Worm (Caenorhabditis elegans) whole organism, L4 larva: Measurements from ENCODE around the gene cfap-20.

Source experiments
- F10B5.3 ChIP-seq: sonication (generic microtip); optimal IDR thresholded peaks from 2 replicates; lab custom pipeline; 2016; ENCODE audit warnings: mild to moderate bottlenecking, missing genetic modification characterization, missing compliant biosample characterization
- F44E2.7 ChIP-seq: fragments of 200-800 bp; sonication (Bioruptor generic); IDR thresholded peaks from 2 replicates; pipeline ENCODE4 v2.1.2; 2022; ENCODE audit warnings: missing genetic modification characterization, missing compliant biosample characterization
- T20F7.1 ChIP-seq: fragments of 200-800 bp; sonication (Bioruptor generic); optimal IDR thresholded peaks from 2 replicates; lab custom pipeline; 2018; ENCODE audit warnings: mild to moderate bottlenecking, missing genetic modification characterization, missing compliant biosample characterization
- T26A8.4 ChIP-seq: fragments of 200-800 bp; sonication (Bioruptor generic); IDR thresholded peaks from 2 replicates; pipeline ENCODE4 v1.3.6; 2022; ENCODE audit warnings: missing genetic modification characterization, missing compliant biosample characterization
- ama-1 ChIP-seq: fragments of 150-350 bp; optimal IDR thresholded peaks from 2 replicates; lab custom pipeline; 2014; ENCODE audit warnings: inconsistent platforms, mixed read lengths
- arid-1 ChIP-seq: fragments of 200-800 bp; sonication (Bioruptor generic); conservative IDR thresholded peaks from 2 replicates; pipeline ENCODE4 v1.3.6; 2022; ENCODE audit warnings: missing genetic modification reagents, missing genetic modification characterization, missing compliant biosample characterization
- ceh-82 ChIP-seq: sonication (generic microtip); optimal IDR thresholded peaks from 2 replicates; lab custom pipeline; 2017; ENCODE audit warnings: missing biosample characterization, missing genetic modification characterization
- ces-1 ChIP-seq: fragments of 150-350 bp; sonication (generic microtip); optimal IDR thresholded peaks from 4 replicates; lab custom pipeline; 2014; ENCODE audit warnings: missing biosample characterization, missing genetic modification reagents, missing genetic modification characterization
- cey-2 ChIP-seq: sonication (generic microtip); optimal IDR thresholded peaks from 3 replicates; lab custom pipeline; 2017; ENCODE audit warnings: missing genetic modification characterization, mild to moderate bottlenecking, missing compliant biosample characterization, antibody characterized with exemption, borderline replicate concordance; ENCODE audit not compliant: insufficient read depth
- ctbp-1 ChIP-seq: fragments of 200-800 bp; sonication (Bioruptor generic); IDR thresholded peaks from 2 replicates; pipeline ENCODE4 v1.3.6; 2022; ENCODE audit warnings: missing genetic modification reagents, missing genetic modification characterization, missing compliant biosample characterization
- daf-12 ChIP-seq: fragments of 150-350 bp; optimal IDR thresholded peaks from 2 replicates; lab custom pipeline; 2014; ENCODE audit warnings: missing biosample characterization, missing genetic modification reagents, missing genetic modification characterization
- daf-16 ChIP-seq, 3 experiments: sonication (generic microtip); optimal IDR thresholded peaks; 2 replicates each; lab custom pipeline; 2016 to 2017; ENCODE audit warnings: missing genetic modification characterization in 3 of 3, missing genetic modification reagents in 3 of 3, mild to moderate bottlenecking in 2 of 3, missing compliant biosample characterization in 2 of 3, missing biosample characterization in 1 of 3, moderate library complexity in 1 of 3
- dmd-6 ChIP-seq: fragments of 200-800 bp; sonication (Bioruptor generic); IDR thresholded peaks from 2 replicates; pipeline ENCODE4 v1.3.6; 2022; ENCODE audit warnings: missing genetic modification reagents, missing genetic modification characterization, missing compliant biosample characterization
- dpl-1 ChIP-seq: fragments of 150-350 bp; optimal IDR thresholded peaks from 2 replicates; lab custom pipeline; 2014; ENCODE audit warnings: missing biosample characterization, missing genetic modification reagents, missing genetic modification characterization
- duxl-1 ChIP-seq: sonication (generic microtip); optimal IDR thresholded peaks from 2 replicates; lab custom pipeline; 2016; ENCODE audit warnings: mild to moderate bottlenecking, missing genetic modification characterization, moderate library complexity, missing compliant biosample characterization; ENCODE audit not compliant: poor library complexity
- fkh-10 ChIP-seq: fragments of 150-350 bp; optimal IDR thresholded peaks from 2 replicates; lab custom pipeline; 2014; ENCODE audit warnings: missing biosample characterization, missing genetic modification reagents, missing genetic modification characterization
- hif-1 ChIP-seq, 2 experiments: sonication (generic microtip); optimal IDR thresholded peaks; 2 replicates each; lab custom pipeline; 2016 to 2017; ENCODE audit warnings: missing compliant biosample characterization in 2 of 2, missing genetic modification characterization in 2 of 2, missing genetic modification reagents in 2 of 2, missing genotype in 2 of 2, mild to moderate bottlenecking in 1 of 2
- hlh-30 ChIP-seq: sonication (generic microtip); optimal IDR thresholded peaks from 2 replicates; lab custom pipeline; 2017; ENCODE audit warnings: antibody characterized with exemption, mild to moderate bottlenecking, missing genetic modification characterization, missing compliant biosample characterization; ENCODE audit not compliant: insufficient read depth
- jun-1 ChIP-seq: fragments of 150-350 bp; optimal IDR thresholded peaks from 2 replicates; lab custom pipeline; 2014; ENCODE audit warnings: missing biosample characterization, missing genetic modification reagents, missing genetic modification characterization
- lim-7 ChIP-seq: fragments of 200-800 bp; sonication (Bioruptor generic); IDR thresholded peaks from 2 replicates; pipeline ENCODE4 v1.3.6; 2022; ENCODE audit warnings: missing genetic modification characterization, missing compliant biosample characterization
- lin-1 ChIP-seq: fragments of 200-800 bp; sonication (Bioruptor generic); IDR thresholded peaks from 2 replicates; pipeline ENCODE4 v1.3.6; 2022; ENCODE audit warnings: missing genetic modification reagents, missing genetic modification characterization, missing compliant biosample characterization
- lin-15B ChIP-seq: fragments of 150-350 bp; sonication (generic microtip); optimal IDR thresholded peaks from 3 replicates; lab custom pipeline; 2014; ENCODE audit warnings: missing biosample characterization, missing genetic modification characterization
- lin-29 ChIP-seq: fragments of 200-800 bp; sonication (Bioruptor generic); IDR thresholded peaks from 2 replicates; pipeline ENCODE4 v1.3.6; 2022; ENCODE audit warnings: missing genetic modification reagents, missing genetic modification characterization, missing compliant biosample characterization
- lin-38 ChIP-seq: fragments of 200-800 bp; sonication (Bioruptor generic); IDR thresholded peaks from 2 replicates; pipeline ENCODE4 v1.3.6; 2022; ENCODE audit warnings: missing genetic modification reagents, missing genetic modification characterization, missing compliant biosample characterization
- madf-5 ChIP-seq, 2 experiments: fragments of 200-800 bp; sonication (Bioruptor generic); IDR thresholded peaks; 2 replicates each; pipeline ENCODE4 v1.3.6; 2022; ENCODE audit warnings: missing compliant biosample characterization in 2 of 2, missing genetic modification characterization in 2 of 2
- mdt-29 ChIP-seq: fragments of 200-800 bp; sonication (Bioruptor generic); IDR thresholded peaks from 2 replicates; pipeline ENCODE4 v1.3.6; 2022; ENCODE audit warnings: missing genetic modification reagents, missing genetic modification characterization, missing compliant biosample characterization
- mep-1 ChIP-seq: fragments of 150-350 bp; sonication (generic microtip); optimal IDR thresholded peaks from 3 replicates; lab custom pipeline; 2014; ENCODE audit warnings: missing biosample characterization, missing genetic modification characterization
- mes-2 ChIP-seq: sonication (generic microtip); optimal IDR thresholded peaks from 2 replicates; lab custom pipeline; 2016; ENCODE audit warnings: missing genotype, mild to moderate bottlenecking, missing genetic modification characterization, missing compliant biosample characterization; ENCODE audit not compliant: poor library complexity, severe bottlenecking
- mxl-2 ChIP-seq: fragments of 200-800 bp; sonication (Bioruptor generic); conservative IDR thresholded peaks from 2 replicates; pipeline ENCODE4 v1.3.6; 2022; ENCODE audit warnings: missing genetic modification reagents, missing genetic modification characterization, missing compliant biosample characterization
- nhr-10 ChIP-seq: fragments of 150-350 bp; optimal IDR thresholded peaks from 2 replicates; lab custom pipeline; 2014; ENCODE audit warnings: missing biosample characterization, missing genetic modification characterization
- nhr-11 ChIP-seq: fragments of 150-350 bp; optimal IDR thresholded peaks from 2 replicates; lab custom pipeline; 2014; ENCODE audit warnings: missing biosample characterization, missing genetic modification characterization
- nhr-111 ChIP-seq: fragments of 200-800 bp; sonication (Bioruptor generic); optimal IDR thresholded peaks from 2 replicates; lab custom pipeline; 2018; ENCODE audit warnings: mild to moderate bottlenecking, missing genetic modification characterization, missing compliant biosample characterization
- nhr-6 ChIP-seq: fragments of 150-350 bp; optimal IDR thresholded peaks from 2 replicates; lab custom pipeline; 2014; ENCODE audit warnings: missing biosample characterization, missing genetic modification characterization
- pha-4 ChIP-seq, 2 experiments: fragments of 150-350 bp in 1 of 2; fragments of 200-800 bp in 1 of 2; sonication (Bioruptor generic) in 1 of 2; IDR thresholded peaks in 1 of 2; optimal IDR thresholded peaks in 1 of 2; 2 replicates each; pipeline versions ENCODE4 v1.3.6 to Lab custom; 2014 to 2022; ENCODE audit warnings: missing genetic modification characterization in 2 of 2, missing genetic modification reagents in 2 of 2, missing biosample characterization in 1 of 2, missing compliant biosample characterization in 1 of 2
- php-3 ChIP-seq: fragments of 200-800 bp; sonication (Bioruptor generic); IDR thresholded peaks from 2 replicates; pipeline ENCODE4 v1.3.6; 2022; ENCODE audit warnings: missing genetic modification reagents, missing genetic modification characterization, missing compliant biosample characterization
- pqm-1 ChIP-seq: sonication (generic microtip); optimal IDR thresholded peaks from 2 replicates; lab custom pipeline; 2017; ENCODE audit warnings: missing biosample characterization, missing genetic modification characterization
- rbr-2 ChIP-seq: sonication (generic microtip); optimal IDR thresholded peaks from 2 replicates; lab custom pipeline; 2016; ENCODE audit warnings: missing genotype, missing genetic modification characterization, missing compliant biosample characterization
- saeg-2 ChIP-seq: fragments of 200-800 bp; sonication (Bioruptor generic); IDR thresholded peaks from 2 replicates; pipeline ENCODE4 v1.3.6; 2022; ENCODE audit warnings: missing genetic modification reagents, missing genetic modification characterization, missing compliant biosample characterization
- set-16 ChIP-seq: fragments of 200-800 bp; sonication (Bioruptor generic); IDR thresholded peaks from 2 replicates; pipeline ENCODE4 v1.3.6; 2022; ENCODE audit warnings: missing genetic modification reagents, missing genetic modification characterization, missing compliant biosample characterization
- snpc-1.2 ChIP-seq: fragments of 200-800 bp; sonication (Bioruptor generic); IDR thresholded peaks from 2 replicates; pipeline ENCODE4 v1.3.6; 2022; ENCODE audit warnings: missing genetic modification reagents, missing genetic modification characterization, missing compliant biosample characterization
- spr-1 ChIP-seq: sonication (generic microtip); optimal IDR thresholded peaks from 2 replicates; lab custom pipeline; 2016; ENCODE audit warnings: mild to moderate bottlenecking, missing genetic modification characterization, missing compliant biosample characterization
- spr-3 ChIP-seq: fragments of 200-800 bp; sonication (Bioruptor generic); optimal IDR thresholded peaks from 2 replicates; lab custom pipeline; 2018; ENCODE audit warnings: mild to moderate bottlenecking, missing genetic modification characterization, missing compliant biosample characterization
- unc-130 ChIP-seq: sonication (generic microtip); optimal IDR thresholded peaks from 2 replicates; lab custom pipeline; 2016; ENCODE audit warnings: missing genetic modification reagents, missing genetic modification characterization, missing compliant biosample characterization
- vab-7 ChIP-seq: fragments of 200-800 bp; sonication (Bioruptor generic); IDR thresholded peaks from 2 replicates; pipeline ENCODE4 v1.3.6; 2022; ENCODE audit warnings: missing genetic modification reagents, missing genetic modification characterization, missing compliant biosample characterization
- zag-1 ChIP-seq: fragments of 150-350 bp; optimal IDR thresholded peaks from 2 replicates; lab custom pipeline; 2014; ENCODE audit warnings: missing biosample characterization, missing genetic modification characterization
- zfp-3 ChIP-seq: fragments of 200-800 bp; sonication (Bioruptor generic); conservative IDR thresholded peaks from 2 replicates; pipeline ENCODE4 v1.3.6; 2022; ENCODE audit warnings: missing genetic modification reagents, missing genetic modification characterization, missing compliant biosample characterization
- zip-11 ChIP-seq: fragments of 200-800 bp; sonication (Bioruptor generic); IDR thresholded peaks from 2 replicates; pipeline ENCODE4 v1.3.6; 2022; ENCODE audit warnings: missing genetic modification characterization, missing compliant biosample characterization
- ztf-7 ChIP-seq: fragments of 150-350 bp; optimal IDR thresholded peaks from 2 replicates; lab custom pipeline; 2014; ENCODE audit warnings: missing biosample characterization, missing genetic modification characterization

The cfap-20 gene

DNA sequence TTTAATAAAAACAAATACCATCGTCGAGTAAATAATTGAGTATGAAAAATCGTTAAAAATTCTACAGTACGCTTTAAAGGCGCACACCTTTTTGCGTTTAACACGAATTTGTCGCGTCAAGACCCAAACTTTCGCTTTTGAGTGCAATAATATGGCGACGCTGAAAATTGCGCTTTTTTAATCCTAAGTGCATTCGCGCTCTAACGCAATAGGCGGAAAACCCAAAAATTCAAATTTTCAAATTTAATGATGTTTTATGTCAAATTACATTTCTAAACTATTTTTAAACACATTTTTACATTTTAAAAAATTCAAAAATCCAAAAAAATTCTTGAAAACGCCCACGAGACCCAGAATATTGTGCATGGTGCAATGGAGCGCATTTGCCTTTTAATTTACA is 25.5 kb downstream of the cfap-20 start:
- TF ChIP-seq fkh-10 = no peak
- no peak for TF ChIP-seq lin-15B
- TF ChIP-seq mxl-2 (GFP tag; lab: Robert Waterston, UW) = no peak
- peak; percentile 46 for TF ChIP-seq lin-38

DNA sequence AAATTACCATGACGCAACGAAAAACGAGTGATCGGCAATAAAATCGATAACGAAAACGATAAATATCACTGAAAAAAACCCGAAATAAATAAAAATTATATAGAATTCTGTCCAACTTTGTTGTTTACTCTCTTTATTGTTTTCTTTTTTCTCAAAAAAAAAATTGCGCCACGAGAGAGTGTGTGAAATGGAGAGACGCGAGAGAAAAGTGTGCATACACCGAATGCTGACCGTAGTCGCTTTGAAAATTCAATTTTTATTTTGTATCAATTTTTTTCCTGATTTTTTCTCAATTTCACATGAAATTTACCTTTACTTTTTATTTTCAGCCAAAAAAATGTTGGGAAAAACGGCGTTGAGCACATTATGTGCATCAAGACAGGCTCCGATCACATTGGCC is 27.4 kb downstream of the cfap-20 start, which contains the start of the genes M01F1.4 and mrpl-35:
Gene M01F1.4 (minus strand): TSS at position 126 of the 400 bp plus-strand sequence.
Gene mrpl-35 (plus strand): TSS at position 330 of the 400 bp plus-strand sequence.
- no peak for TF ChIP-seq pha-4 (GFP tag; IDR thresholded peaks at IDR 0.05; lab: Robert Waterston, UW)
- peak; percentile 74 for TF ChIP-seq pha-4 (tag; optimal IDR thresholded peaks at IDR 0.05; lab: Kevin White, UChicago)
- TF ChIP-seq arid-1 (GFP tag; lab: Robert Waterston, UW) = no peak
- no peak for TF ChIP-seq nhr-111 (GFP tag; lab: Kevin White, UChicago)
- TF ChIP-seq php-3 (GFP tag; lab: Robert Waterston, UW) = no peak
- no peak for TF ChIP-seq cey-2 (tag; lab: Kevin White, UChicago)
- no peak for TF ChIP-seq T20F7.1 (GFP tag; lab: Kevin White, UChicago)
- TF ChIP-seq vab-7 = no peak
- no peak for TF ChIP-seq pqm-1 (tag; lab: Kevin White, UChicago)
- no peak for TF ChIP-seq lin-15B
- no peak for TF ChIP-seq zag-1 (tag; lab: Kevin White, UChicago)
- TF ChIP-seq ama-1 (lab: Kevin White, UChicago) = no peak
- no peak for TF ChIP-seq saeg-2 (GFP tag; lab: Robert Waterston, UW)
- no peak for TF ChIP-seq F44E2.7 (GFP tag; lab: Robert Waterston, UW)
- TF ChIP-seq unc-130 (GFP tag; lab: Kevin White, UChicago) = peak; percentile 66
- TF ChIP-seq ztf-7 (tag; lab: Kevin White, UChicago) = peak; percentile 14
- TF ChIP-seq zip-11 (GFP tag; lab: Robert Waterston, UW) = no peak
- no peak for TF ChIP-seq ceh-82 (tag; lab: Kevin White, UChicago)
- TF ChIP-seq lim-7 (GFP tag; lab: Robert Waterston, UW) = no peak
- no peak for TF ChIP-seq set-16 (GFP tag; lab: Robert Waterston, UW)
- TF ChIP-seq nhr-11 (tag; lab: Kevin White, UChicago) = no peak
- TF ChIP-seq jun-1 (tag; lab: Kevin White, UChicago) = no peak
- no peak for TF ChIP-seq madf-5 (GFP tag; IDR thresholded peaks at IDR 0.05; lab: Robert Waterston, UW)
- TF ChIP-seq lin-1 (GFP tag; lab: Robert Waterston, UW) = no peak
- no peak for TF ChIP-seq mxl-2 (GFP tag; lab: Robert Waterston, UW)
- no peak for TF ChIP-seq duxl-1
- TF ChIP-seq ces-1 = no peak
- TF ChIP-seq spr-1 (tag; lab: Kevin White, UChicago) = no peak
- peak; percentile 72 for TF ChIP-seq mes-2 (tag; lab: Kevin White, UChicago)
- no peak for TF ChIP-seq ctbp-1 (GFP tag; lab: Robert Waterston, UW)
- no peak for TF ChIP-seq F10B5.3
- peak in 1 of 2 experiments; percentile 25 for TF ChIP-seq daf-16 (GFP tag; optimal IDR thresholded peaks at IDR 0.05; lab: Kevin White, UChicago)
- TF ChIP-seq daf-16 (tag; optimal IDR thresholded peaks at IDR 0.05; lab: Kevin White, UChicago) = peak; percentile 91
- TF ChIP-seq mep-1 (tag; lab: Kevin White, UChicago) = peak; percentile 46
- no peak for TF ChIP-seq daf-12 (tag; lab: Kevin White, UChicago)
- no peak for TF ChIP-seq zfp-3 (GFP tag; lab: Robert Waterston, UW)
- no peak for TF ChIP-seq nhr-10 (tag; lab: Kevin White, UChicago)
- TF ChIP-seq rbr-2 = peak; percentile 25
- TF ChIP-seq nhr-6 (tag; lab: Kevin White, UChicago) = peak; percentile 36
- peak; percentile 36 for TF ChIP-seq hlh-30 (tag; lab: Kevin White, UChicago)
- no peak for TF ChIP-seq mdt-29
- peak; percentile 64 for TF ChIP-seq dpl-1 (GFP tag; lab: Kevin White, UChicago)
- peak; percentile 57 for TF ChIP-seq lin-38
- peak; percentile 27; the same call in 1 of the 2 replicates for TF ChIP-seq dmd-6 (GFP tag; lab: Robert Waterston, UW)
- TF ChIP-seq hif-1 (tag; optimal IDR thresholded peaks at IDR 0.05; lab: Kevin White, UChicago) = no peak
- TF ChIP-seq T26A8.4 (GFP tag; lab: Robert Waterston, UW) = no peak
- no peak for TF ChIP-seq snpc-1.2
- TF ChIP-seq lin-29 = no peak
- TF ChIP-seq spr-3 (GFP tag; lab: Kevin White, UChicago) = no peak
